Fruit fly (Drosophila melanogaster) whole organism, prepupa: ENCODE measurements around the gene Oseg1.
A peak's percentile ranks its signal among the peaks of the same experiment; 100 is the strongest.

Experiments
- Blimp-1 ChIP-seq: fragments of 200-800 bp; sonication (Bioruptor generic); optimal IDR thresholded peaks from 3 replicates; lab custom pipeline; 2017; ENCODE audit warnings: missing biosample characterization, missing genetic modification characterization, mild to moderate bottlenecking, moderate library complexity, missing genetic modification reagents
- CG11294 ChIP-seq: fragments of 200-800 bp; sonication (Bioruptor generic); IDR thresholded peaks from 2 replicates; pipeline ENCODE4 v1.3.6; 2022; ENCODE audit warnings: missing biosample characterization, missing genetic modification characterization
- CG7368 ChIP-seq: fragments of 200-800 bp; sonication (Bioruptor generic); optimal IDR thresholded peaks from 3 replicates; lab custom pipeline; 2016; ENCODE audit warnings: missing biosample characterization, missing genetic modification characterization
- achi ChIP-seq: fragments of 200-800 bp; sonication (Bioruptor generic); optimal IDR thresholded peaks from 3 replicates; lab custom pipeline; 2016; ENCODE audit warnings: missing biosample characterization, missing genetic modification characterization
- fd85E ChIP-seq: fragments of 200-800 bp; sonication (Bioruptor generic); optimal IDR thresholded peaks from 3 replicates; lab custom pipeline; 2016; ENCODE audit warnings: missing biosample characterization, missing genetic modification characterization

dm6 chr3L:8460050-8460878 is 47.6 kb upstream of the Oseg1 start:
- no peak for TF ChIP-seq CG11294 (GFP tag; lab: Robert Waterston, UW)
- no peak for TF ChIP-seq Blimp-1
- TF ChIP-seq CG7368 (GFP tag; lab: Kevin White, UChicago) = no peak
- peak; percentile 31 for TF ChIP-seq achi (GFP tag; lab: Kevin White, UChicago)
- TF ChIP-seq fd85E (GFP tag; lab: Kevin White, UChicago) = no peak
